Worm (Caenorhabditis elegans): ENCODE measurements around the gene C25E10.7.
A peak's percentile ranks its signal among the peaks of the same experiment; 100 is the strongest.

The C25E10.7 gene

ce11 chrV:9078815-9079525 is 28.0 kb upstream of the C25E10.7 start (continued):
- peak; percentile 33 for TF ChIP-seq mes-2 (tag; optimal IDR thresholded peaks at IDR 0.05; ENCODE audit: poor library complexity, severe bottlenecking)
- no peak for TF ChIP-seq nhr-11 (tag; optimal IDR thresholded peaks at IDR 0.05)
- no peak for TF ChIP-seq ceh-62 (tag; optimal IDR thresholded peaks at IDR 0.05)
- no peak for TF ChIP-seq Y48G9A.11 (GFP tag; IDR thresholded peaks at IDR 0.05)
- TF ChIP-seq spr-1 (tag; optimal IDR thresholded peaks at IDR 0.05) = no peak
- TF ChIP-seq mdl-1 (tag; optimal IDR thresholded peaks at IDR 0.05) = peak in 1 of 2 experiments; percentile 55
- peak; percentile 85 for TF ChIP-seq nhr-48 (tag; optimal IDR thresholded peaks at IDR 0.05)
- no peak for TF ChIP-seq nhr-76 (tag; optimal IDR thresholded peaks at IDR 0.05)
- peak in 1 of 2 experiments; percentile 60 for TF ChIP-seq daf-16 (GFP tag; optimal IDR thresholded peaks at IDR 0.05)
- TF ChIP-seq daf-16 (tag; optimal IDR thresholded peaks at IDR 0.05) = peak; percentile 93
- TF ChIP-seq lir-3 (tag; optimal IDR thresholded peaks at IDR 0.05) = no peak
- TF ChIP-seq hif-1 (tag; optimal IDR thresholded peaks at IDR 0.05) = peak; percentile 2 to 94
- TF ChIP-seq ceh-20 (GFP tag; IDR thresholded peaks at IDR 0.05) = no peak
- 0 out of 2 replicates have a peak, but pooled peaks have one; percentile 37 for TF ChIP-seq T26A8.4 (GFP tag; IDR thresholded peaks at IDR 0.05)
- peak; percentile 42 for TF ChIP-seq pqm-1 (tag; optimal IDR thresholded peaks at IDR 0.05)
- no peak for TF ChIP-seq ctbp-1 (GFP tag; IDR thresholded peaks at IDR 0.05)
- TF ChIP-seq unc-62 (GFP tag; optimal IDR thresholded peaks at IDR 0.05 in 1 of 2) = peak in 1 of 2 experiments; percentile 93
- no peak for TF ChIP-seq unc-62 (tag; optimal IDR thresholded peaks at IDR 0.05)
- 0 out of 2 replicates have a peak, but pooled peaks have one; percentile 24 for TF ChIP-seq mdt-29 (GFP tag; IDR thresholded peaks at IDR 0.05)
- TF ChIP-seq nhr-6 (tag; optimal IDR thresholded peaks at IDR 0.05) = no peak
- TF ChIP-seq hlh-30 (tag; optimal IDR thresholded peaks at IDR 0.05; ENCODE audit: insufficient read depth) = peak; percentile 52
- no peak for TF ChIP-seq zfp-2 (tag; optimal IDR thresholded peaks at IDR 0.05)
- no peak for TF ChIP-seq sdz-12 (GFP tag; optimal IDR thresholded peaks at IDR 0.05)
- TF ChIP-seq dmd-6 (GFP tag; IDR thresholded peaks at IDR 0.05) = peak; percentile 91
- TF ChIP-seq F37D6.2 (tag; optimal IDR thresholded peaks at IDR 0.05) = no peak
- TF ChIP-seq saeg-2 (GFP tag; IDR thresholded peaks at IDR 0.05) = 0 out of 2 replicates have a peak, but pooled peaks have one; percentile 38
- TF ChIP-seq skn-1 (tag; optimal IDR thresholded peaks at IDR 0.05) = no peak
- TF ChIP-seq daf-12 (tag; optimal IDR thresholded peaks at IDR 0.05) = no peak
- no peak for TF ChIP-seq nhr-10 (tag; optimal IDR thresholded peaks at IDR 0.05)
- TF ChIP-seq nhr-102 (tag; optimal IDR thresholded peaks at IDR 0.05) = peak; percentile 75

DNA sequence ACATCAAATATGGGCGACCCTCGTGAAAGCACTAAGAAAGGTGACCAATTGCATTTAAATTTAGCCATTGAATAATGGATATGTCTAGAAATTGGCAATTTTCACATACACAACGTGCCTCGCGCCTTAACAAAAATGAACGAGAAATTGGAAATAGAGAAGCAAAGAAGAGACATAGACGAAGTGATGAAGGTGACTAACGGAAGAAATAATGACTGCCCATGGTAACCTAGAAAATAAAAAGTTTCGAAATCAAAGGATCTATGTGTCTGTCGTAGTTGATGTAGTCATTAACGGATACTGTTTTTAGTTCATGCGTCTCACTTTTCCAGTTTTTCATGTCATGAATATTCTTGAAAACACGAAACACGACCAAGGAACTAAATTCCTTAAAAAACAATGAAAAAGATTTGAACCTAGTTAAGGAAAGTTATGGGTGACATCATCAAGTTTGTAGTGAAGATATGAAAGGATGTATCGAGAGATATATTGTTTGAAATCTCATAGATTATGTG is 27.1 kb upstream of the C25E10.7 start:
- TF ChIP-seq nhr-237 (tag; optimal IDR thresholded peaks at IDR 0.05) (no peak), unc-62 (GFP tag; optimal IDR thresholded peaks at IDR 0.05 in 1 of 2) (peak in 1 of 2 experiments; percentile 53), unc-62 (tag; optimal IDR thresholded peaks at IDR 0.05) (no peak), mep-1 (tag; optimal IDR thresholded peaks at IDR 0.05) (no peak), nhr-28 (tag; optimal IDR thresholded peaks at IDR 0.05) (peak; percentile 66), mes-2 (tag; optimal IDR thresholded peaks at IDR 0.05; ENCODE audit: poor library complexity, severe bottlenecking) (no peak), nhr-10 (tag; optimal IDR thresholded peaks at IDR 0.05) (no peak)

ce11 chrV:9076273-9076672 is 25.3 kb upstream of the C25E10.7 start, which contains the start of gene T27E4.7:
Gene T27E4.7, minus strand, starts transcription at chrV:9076322.
- no peak for TF ChIP-seq zfp-2 (tag; optimal IDR thresholded peaks at IDR 0.05)
- TF ChIP-seq aha-1 (tag) = peak; percentile 92
- TF ChIP-seq daf-16 (GFP tag; optimal IDR thresholded peaks at IDR 0.05) = no peak
- TF ChIP-seq daf-16 (tag; optimal IDR thresholded peaks at IDR 0.05) = peak; percentile 4

DNA sequence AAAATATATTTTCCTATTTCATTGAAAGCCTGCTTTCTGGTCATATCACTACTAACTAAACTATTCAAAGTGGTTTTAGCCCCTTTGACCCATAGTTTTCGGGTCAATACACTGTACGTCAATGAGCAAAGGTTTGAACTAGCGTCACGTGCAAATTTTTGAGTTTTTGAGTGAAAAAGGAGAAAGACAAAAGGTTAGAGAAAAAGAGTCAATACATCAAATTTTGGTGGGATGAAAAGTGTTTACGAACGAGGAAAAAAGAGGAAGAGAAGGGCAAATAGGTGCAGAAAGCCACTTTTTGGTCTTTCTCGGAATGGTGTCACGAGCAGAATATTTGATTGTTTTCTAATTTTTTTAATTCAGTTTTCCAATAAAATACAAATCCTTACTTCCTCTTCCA is 24.8 kb upstream of the C25E10.7 start:
- TF ChIP-seq hlh-30 (tag; optimal IDR thresholded peaks at IDR 0.05; ENCODE audit: insufficient read depth) (peak; percentile 38), nhr-10 (tag; optimal IDR thresholded peaks at IDR 0.05) (no peak), F37D6.2 (tag; optimal IDR thresholded peaks at IDR 0.05) (no peak), mdl-1 (tag; optimal IDR thresholded peaks at IDR 0.05) (peak in 1 of 2 experiments; percentile 32), nhr-28 (tag; optimal IDR thresholded peaks at IDR 0.05) (peak; percentile 25), dmd-6 (GFP tag; IDR thresholded peaks at IDR 0.05) (peak; percentile 31), pha-4 (GFP tag; IDR thresholded peaks at IDR 0.05) (0 out of 2 replicates have a peak, but pooled peaks have one; percentile 35), pha-4 (tag; optimal IDR thresholded peaks at IDR 0.05) (no peak), dve-1 (tag; optimal IDR thresholded peaks at IDR 0.05; ENCODE audit: insufficient read depth) (peak; percentile 15), spr-3 (GFP tag; optimal IDR thresholded peaks at IDR 0.05) (no peak), lsy-2 (tag; optimal IDR thresholded peaks at IDR 0.05) (peak in 1 of 2 experiments; percentile 25), daf-16 (GFP tag; optimal IDR thresholded peaks at IDR 0.05) (no peak), daf-16 (tag; optimal IDR thresholded peaks at IDR 0.05) (peak; percentile 59), lin-29 (GFP tag; IDR thresholded peaks at IDR 0.05) (no peak), vab-7 (GFP tag; IDR thresholded peaks at IDR 0.05) (no peak), hlh-11 (tag; optimal IDR thresholded peaks at IDR 0.05) (peak; percentile 35)

All from whole organism, L4 larva.